Worm (Caenorhabditis elegans): ENCODE data around the gene C33D3.4.

The C33D3.4 gene

DNA sequence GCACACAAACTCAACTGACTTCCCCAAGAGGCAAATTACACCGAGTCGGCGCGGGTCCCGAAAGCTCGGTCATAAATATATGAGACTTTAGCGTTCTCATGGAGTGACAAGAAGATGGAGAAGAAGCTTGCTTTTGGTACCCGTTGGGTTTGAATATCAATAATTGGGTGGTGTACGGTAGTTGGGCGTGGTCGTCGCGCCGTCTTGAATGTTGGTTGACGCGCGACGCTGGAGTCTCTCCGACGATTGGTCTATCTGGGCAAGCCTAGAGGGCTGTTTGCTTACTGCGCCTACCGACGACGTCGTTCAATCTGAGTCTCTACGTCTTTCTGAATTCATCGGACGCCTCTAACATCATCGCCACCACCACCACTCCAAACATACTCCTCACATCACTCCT is 26.0 kb downstream of the C33D3.4 start:
- TF ChIP-seq ztf-4 (tag; optimal IDR thresholded peaks at IDR 0.05) (no peak), nfya-1 (tag; optimal IDR thresholded peaks at IDR 0.05; ENCODE audit: insufficient read depth) (peak; percentile 82)

ce11 chrX:10516549-10516948 is 27.7 kb downstream of the C33D3.4 start:
- TF ChIP-seq tbx-2 (tag; optimal IDR thresholded peaks at IDR 0.05) (no peak), unc-39 (tag; optimal IDR thresholded peaks at IDR 0.05) (no peak), nfya-1 (tag; optimal IDR thresholded peaks at IDR 0.05; ENCODE audit: insufficient read depth) (no peak)

- no peak for TF ChIP-seq ama-1 (optimal IDR thresholded peaks at IDR 0.05)
- no peak for TF ChIP-seq ZK546.5 (tag; optimal IDR thresholded peaks at IDR 0.05)
- TF ChIP-seq jun-1 (tag; optimal IDR thresholded peaks at IDR 0.05): no peak
- TF ChIP-seq hmg-11 (tag; optimal IDR thresholded peaks at IDR 0.05): no peak
- TF ChIP-seq lsy-12 (tag; optimal IDR thresholded peaks at IDR 0.05): no peak
- TF ChIP-seq R02D3.7 (tag; optimal IDR thresholded peaks at IDR 0.05): no peak
- no peak for TF ChIP-seq nhr-11 (tag; optimal IDR thresholded peaks at IDR 0.05)
- no peak for TF ChIP-seq sea-2 (GFP tag; optimal IDR thresholded peaks at IDR 0.05)
These were observed 31.3 kb downstream of the C33D3.4 start for ce11 chrX:10520185-10520584.

ce11 chrX:10521313-10521712 is 32.5 kb downstream of the C33D3.4 start, which contains the start of gene F14F3.4:
TSS of gene F14F3.4 (minus strand) at chrX:10521413.
- TF ChIP-seq ceh-82 (tag; optimal IDR thresholded peaks at IDR 0.05) (no peak), aly-2 (tag; optimal IDR thresholded peaks at IDR 0.05) (no peak), skn-1 (tag; optimal IDR thresholded peaks at IDR 0.05) (no peak), lsy-12 (tag; optimal IDR thresholded peaks at IDR 0.05) (no peak), mml-1 (tag; optimal IDR thresholded peaks at IDR 0.05) (no peak), fkh-2 (tag; optimal IDR thresholded peaks at IDR 0.05) (no peak), nfya-1 (tag; optimal IDR thresholded peaks at IDR 0.05; ENCODE audit: insufficient read depth) (no peak), R02D3.7 (tag; optimal IDR thresholded peaks at IDR 0.05) (no peak), daf-12 (tag; optimal IDR thresholded peaks at IDR 0.05) (no peak), ztf-11 (tag; optimal IDR thresholded peaks at IDR 0.05) (no peak)

- no peak for TF ChIP-seq egl-27 (tag; optimal IDR thresholded peaks at IDR 0.05)
- TF ChIP-seq pha-4 (tag; optimal IDR thresholded peaks at IDR 0.05): peak; percentile 52
- TF ChIP-seq nhr-67 (tag; optimal IDR thresholded peaks at IDR 0.05): no peak
- TF ChIP-seq ztf-4 (tag; optimal IDR thresholded peaks at IDR 0.05): no peak
- TF ChIP-seq nhr-12 (tag; optimal IDR thresholded peaks at IDR 0.05): no peak
- TF ChIP-seq ceh-28 (tag; optimal IDR thresholded peaks at IDR 0.05): peak; percentile 42
- peak; percentile 82 for TF ChIP-seq lin-39 (tag; optimal IDR thresholded peaks at IDR 0.05)
- TF ChIP-seq hmg-11 (tag; optimal IDR thresholded peaks at IDR 0.05): no peak
- TF ChIP-seq unc-39 (tag; optimal IDR thresholded peaks at IDR 0.05): no peak
- TF ChIP-seq nfya-1 (tag; optimal IDR thresholded peaks at IDR 0.05; ENCODE audit: insufficient read depth): peak; percentile 55
- peak; percentile 0 for TF ChIP-seq lsy-12 (tag; optimal IDR thresholded peaks at IDR 0.05)
- TF ChIP-seq R02D3.7 (tag; optimal IDR thresholded peaks at IDR 0.05): no peak
- peak; percentile 18 for TF ChIP-seq nhr-23 (tag; optimal IDR thresholded peaks at IDR 0.05)
- no peak for TF ChIP-seq elt-1 (tag; optimal IDR thresholded peaks at IDR 0.05)
- TF ChIP-seq skn-1 (tag; optimal IDR thresholded peaks at IDR 0.05): no peak
- no peak for TF ChIP-seq nhr-76 (tag; optimal IDR thresholded peaks at IDR 0.05)
- no peak for TF ChIP-seq eor-1 (tag; optimal IDR thresholded peaks at IDR 0.05)
- TF ChIP-seq unc-62 (GFP tag; optimal IDR thresholded peaks at IDR 0.05): no peak
- TF ChIP-seq egl-5 (tag; optimal IDR thresholded peaks at IDR 0.05): no peak
- peak; percentile 63 for TF ChIP-seq nhr-43 (tag; optimal IDR thresholded peaks at IDR 0.05; ENCODE audit: poor library complexity, severe bottlenecking)
- TF ChIP-seq fkh-2 (tag; optimal IDR thresholded peaks at IDR 0.05): no peak
- TF ChIP-seq lin-15B (tag; optimal IDR thresholded peaks at IDR 0.05): peak; percentile 35
- TF ChIP-seq fkh-10 (GFP tag; optimal IDR thresholded peaks at IDR 0.05): no peak
- TF ChIP-seq nhr-77 (tag; optimal IDR thresholded peaks at IDR 0.05): no peak
- peak; percentile 49 for TF ChIP-seq jun-1 (tag; optimal IDR thresholded peaks at IDR 0.05)
- no peak for TF ChIP-seq mdl-1 (tag; optimal IDR thresholded peaks at IDR 0.05)
- TF ChIP-seq nhr-25 (tag; optimal IDR thresholded peaks at IDR 0.05): peak; percentile 92
- no peak for TF ChIP-seq ceh-9 (tag; optimal IDR thresholded peaks at IDR 0.05)
- no peak for TF ChIP-seq pqm-1 (tag; optimal IDR thresholded peaks at IDR 0.05)
- peak; percentile 68 for TF ChIP-seq snpc-4 (tag; optimal IDR thresholded peaks at IDR 0.05)
- TF ChIP-seq ztf-11 (tag; optimal IDR thresholded peaks at IDR 0.05): no peak
- no peak for TF ChIP-seq ZK546.5 (tag; optimal IDR thresholded peaks at IDR 0.05)
These were observed 35.7 kb downstream of the C33D3.4 start, which contains the start of the genes mboa-7 and git-1 for ce11 chrX:10524483-10524948. TSS of gene mboa-7 (minus strand) at chrX:10524565. TSS of gene git-1 (plus strand) at chrX:10524898.

Measured in whole organism, L3 larva.